Worm (Caenorhabditis elegans) whole organism, L2 larva: ENCODE data around the gene lhpp-1.

Experiments
- C34F6.9 ChIP-seq: fragments of 150-350 bp; optimal IDR thresholded peaks from 2 replicates; lab custom pipeline; 2014; ENCODE audit warnings: missing biosample characterization, missing genetic modification characterization
- R02D3.7 ChIP-seq: fragments of 150-350 bp; optimal IDR thresholded peaks from 2 replicates; lab custom pipeline; 2014; ENCODE audit warnings: missing biosample characterization, missing genetic modification characterization
- Y55F3AM.14 ChIP-seq: fragments of 200-800 bp; sonication (Bioruptor generic); optimal IDR thresholded peaks from 2 replicates; lab custom pipeline; 2018; ENCODE audit warnings: mild to moderate bottlenecking, missing genetic modification characterization, missing compliant biosample characterization
- ZK546.5 ChIP-seq: sonication (generic microtip); optimal IDR thresholded peaks from 2 replicates; lab custom pipeline; 2017; ENCODE audit warnings: missing biosample characterization, missing genetic modification characterization
- alr-1 ChIP-seq: fragments of 150-350 bp; optimal IDR thresholded peaks from 2 replicates; lab custom pipeline; 2014; ENCODE audit warnings: missing biosample characterization, missing genetic modification characterization
- aly-2 ChIP-seq: fragments of 150-350 bp; optimal IDR thresholded peaks from 2 replicates; lab custom pipeline; 2014; ENCODE audit warnings: missing biosample characterization, missing genetic modification characterization
- blmp-1 ChIP-seq: sonication (generic microtip); optimal IDR thresholded peaks from 2 replicates; lab custom pipeline; 2017; ENCODE audit warnings: missing genetic modification characterization, mild to moderate bottlenecking, missing compliant biosample characterization, antibody characterized with exemption, moderate library complexity; ENCODE audit not compliant: insufficient read depth
- ceh-82 ChIP-seq: fragments of 150-350 bp; optimal IDR thresholded peaks from 2 replicates; lab custom pipeline; 2014; ENCODE audit warnings: missing biosample characterization, missing genetic modification characterization
- dmd-4 ChIP-seq: sonication (generic microtip); optimal IDR thresholded peaks from 2 replicates; lab custom pipeline; 2017; ENCODE audit warnings: missing biosample characterization, missing genetic modification characterization
- elt-1 ChIP-seq: fragments of 150-350 bp; optimal IDR thresholded peaks from 2 replicates; lab custom pipeline; 2014; ENCODE audit warnings: missing biosample characterization, missing genetic modification characterization
- fos-1 ChIP-seq: fragments of 150-350 bp; optimal IDR thresholded peaks from 2 replicates; lab custom pipeline; 2014; ENCODE audit warnings: missing biosample characterization, missing genetic modification characterization
- gmeb-1 ChIP-seq: fragments of 150-350 bp; optimal IDR thresholded peaks from 2 replicates; lab custom pipeline; 2014; ENCODE audit warnings: missing biosample characterization, missing genetic modification characterization
- lin-11 ChIP-seq: fragments of 150-350 bp; sonication (generic microtip); optimal IDR thresholded peaks from 2 replicates; lab custom pipeline; 2014; ENCODE audit warnings: missing biosample characterization, missing genetic modification characterization, inconsistent platforms, mixed read lengths
- lin-13 ChIP-seq: fragments of 150-350 bp; optimal IDR thresholded peaks from 2 replicates; lab custom pipeline; 2014; ENCODE audit warnings: missing biosample characterization, missing genetic modification reagents, missing genetic modification characterization
- lin-39 ChIP-seq: fragments of 150-350 bp; optimal IDR thresholded peaks from 2 replicates; lab custom pipeline; 2014; ENCODE audit warnings: missing biosample characterization, missing genetic modification reagents, missing genetic modification characterization
- lsy-2 ChIP-seq, 2 experiments: fragments of 150-350 bp in 1 of 2; sonication (generic microtip) in 1 of 2; optimal IDR thresholded peaks; 2 replicates each; lab custom pipeline; 2014 to 2017; ENCODE audit warnings: missing biosample characterization in 2 of 2, missing genetic modification characterization in 2 of 2
- nhr-12 ChIP-seq: fragments of 150-350 bp; optimal IDR thresholded peaks from 2 replicates; lab custom pipeline; 2014; ENCODE audit warnings: missing biosample characterization, missing genetic modification characterization
- nhr-129 ChIP-seq: fragments of 150-350 bp; optimal IDR thresholded peaks from 2 replicates; lab custom pipeline; 2014; ENCODE audit warnings: missing biosample characterization, missing genetic modification characterization
- nhr-21 ChIP-seq: fragments of 150-350 bp; optimal IDR thresholded peaks from 2 replicates; lab custom pipeline; 2014; ENCODE audit warnings: missing biosample characterization, missing genetic modification characterization
- nhr-23 ChIP-seq: fragments of 150-350 bp; optimal IDR thresholded peaks from 2 replicates; lab custom pipeline; 2014; ENCODE audit warnings: missing biosample characterization, missing genetic modification reagents, missing genetic modification characterization
- nhr-25 ChIP-seq: fragments of 150-350 bp; sonication (generic microtip); optimal IDR thresholded peaks from 3 replicates; lab custom pipeline; 2014; ENCODE audit warnings: missing biosample characterization, missing genetic modification characterization
- nhr-6 ChIP-seq: fragments of 150-350 bp; optimal IDR thresholded peaks from 2 replicates; lab custom pipeline; 2014; ENCODE audit warnings: missing biosample characterization, missing genetic modification characterization
- nhr-77 ChIP-seq: fragments of 150-350 bp; optimal IDR thresholded peaks from 2 replicates; lab custom pipeline; 2014; ENCODE audit warnings: missing biosample characterization, missing genetic modification characterization
- skn-1 ChIP-seq: sonication (generic microtip); optimal IDR thresholded peaks from 2 replicates; lab custom pipeline; 2017; ENCODE audit warnings: missing biosample characterization, missing genetic modification characterization
- sma-3 ChIP-seq: sonication (generic microtip); optimal IDR thresholded peaks from 2 replicates; lab custom pipeline; 2016; ENCODE audit warnings: missing genetic modification reagents, missing genetic modification characterization, missing compliant biosample characterization
- sma-9 ChIP-seq, 2 experiments: fragments of 150-350 bp in 1 of 2; sonication (generic microtip) in 1 of 2; optimal IDR thresholded peaks; 2 replicates each; lab custom pipeline; 2014 to 2016; ENCODE audit warnings: missing genetic modification characterization in 2 of 2, mild to moderate bottlenecking in 1 of 2, missing biosample characterization in 1 of 2, missing compliant biosample characterization in 1 of 2, missing genetic modification reagents in 1 of 2, moderate library complexity in 1 of 2
- snpc-4 ChIP-seq: fragments of 150-350 bp; optimal IDR thresholded peaks from 2 replicates; lab custom pipeline; 2014; ENCODE audit warnings: missing biosample characterization, missing genetic modification characterization
- unc-39 ChIP-seq: fragments of 150-350 bp; optimal IDR thresholded peaks from 2 replicates; lab custom pipeline; 2014; ENCODE audit warnings: missing biosample characterization, missing genetic modification characterization
- unc-55 ChIP-seq: fragments of 150-350 bp; sonication (generic microtip); optimal IDR thresholded peaks from 3 replicates; lab custom pipeline; 2014; ENCODE audit warnings: missing biosample characterization, missing genetic modification reagents, missing genetic modification characterization
- unc-62 ChIP-seq: fragments of 150-350 bp; optimal IDR thresholded peaks from 2 replicates; lab custom pipeline; 2014; ENCODE audit warnings: missing biosample characterization, missing genetic modification reagents, missing genetic modification characterization
- ztf-1 ChIP-seq: fragments of 200-800 bp; sonication (Bioruptor generic); conservative IDR thresholded peaks from 2 replicates; pipeline ENCODE4 v1.3.6; 2022; ENCODE audit warnings: missing genetic modification characterization, missing compliant biosample characterization
- ztf-11 ChIP-seq: sonication (generic microtip); optimal IDR thresholded peaks from 2 replicates; lab custom pipeline; 2017; ENCODE audit warnings: missing biosample characterization, missing genetic modification characterization

lhpp-1 gene

ce11 chrV:12117567-12118053 lies 6.0 kb upstream of the lhpp-1 start, which contains the start of gene C13C4.8:
Gene C13C4.8, plus strand, starts transcription at chrV:12118003.
- TF ChIP-seq blmp-1 (tag; lab: Kevin White, UChicago), result no peak
- TF ChIP-seq ztf-1 (GFP tag; lab: Robert Waterston, UW), result no peak
- no peak for TF ChIP-seq gmeb-1 (tag; lab: Kevin White, UChicago)
- TF ChIP-seq unc-39 (tag; lab: Kevin White, UChicago), result no peak
- no peak for TF ChIP-seq nhr-77 (tag; lab: Kevin White, UChicago)
- TF ChIP-seq lin-11 (tag; lab: Kevin White, UChicago), result no peak
- no peak for TF ChIP-seq unc-62 (GFP tag; lab: Kevin White, UChicago)
- no peak for TF ChIP-seq unc-55
- no peak for TF ChIP-seq lin-39 (tag; lab: Kevin White, UChicago)
- TF ChIP-seq ZK546.5, result no peak
- TF ChIP-seq sma-3 (GFP tag; lab: Kevin White, UChicago), result no peak
- no peak for TF ChIP-seq nhr-6 (tag; lab: Kevin White, UChicago)
- TF ChIP-seq R02D3.7 (tag; lab: Kevin White, UChicago), result no peak
- TF ChIP-seq Y55F3AM.14 (GFP tag; lab: Kevin White, UChicago), result no peak
- TF ChIP-seq alr-1, result no peak
- no peak for TF ChIP-seq dmd-4
- TF ChIP-seq, all 48 proteins: peak for 0

- no peak for TF ChIP-seq ztf-1 (GFP tag; lab: Robert Waterston, UW)
- TF ChIP-seq sma-9 (GFP tag; optimal IDR thresholded peaks at IDR 0.05; lab: Kevin White, UChicago), result peak; percentile 20
- no peak for TF ChIP-seq sma-9 (tag; optimal IDR thresholded peaks at IDR 0.05; lab: Kevin White, UChicago)
Measured at ce11 chrV:12115150-12115549, 3.5 kb upstream of the lhpp-1 start.

ce11 chrV:12114693-12115092 lies 3.1 kb upstream of the lhpp-1 start, which contains the start of gene spin-1:
Gene spin-1, plus strand, starts transcription at chrV:12114993.
- TF ChIP-seq lin-11 (tag; lab: Kevin White, UChicago), result no peak
- TF ChIP-seq ztf-11, result no peak
- no peak for TF ChIP-seq blmp-1 (tag; lab: Kevin White, UChicago)
- TF ChIP-seq nhr-12 (tag; lab: Kevin White, UChicago), result no peak
- TF ChIP-seq ztf-1 (GFP tag; lab: Robert Waterston, UW), result no peak
- TF ChIP-seq dmd-4, result no peak
- no peak for TF ChIP-seq R02D3.7 (tag; lab: Kevin White, UChicago)
- TF ChIP-seq nhr-25 (tag; lab: Kevin White, UChicago), result no peak
- no peak for TF ChIP-seq elt-1 (tag; lab: Kevin White, UChicago)
- TF ChIP-seq snpc-4 (tag; lab: Kevin White, UChicago), result no peak
- TF ChIP-seq gmeb-1 (tag; lab: Kevin White, UChicago), result no peak
- no peak for TF ChIP-seq lsy-2 (tag; optimal IDR thresholded peaks at IDR 0.05; lab: Kevin White, UChicago)
- no peak for TF ChIP-seq fos-1 (tag; lab: Kevin White, UChicago)

ce11 chrV:12113726-12114125 lies 2.1 kb upstream of the lhpp-1 start:
- peak; percentile 64 for TF ChIP-seq fos-1 (tag; lab: Kevin White, UChicago)
- no peak for TF ChIP-seq unc-62 (GFP tag; lab: Kevin White, UChicago)

- TF ChIP-seq nhr-129 (tag; lab: Kevin White, UChicago), result peak; percentile 21
- no peak for TF ChIP-seq unc-55
- no peak for TF ChIP-seq aly-2 (tag; lab: Kevin White, UChicago)
Measured at ce11 chrV:12106841-12107240, 4.8 kb downstream of the lhpp-1 start, which contains the start of gene nhr-136. Gene nhr-136, plus strand, starts transcription at chrV:12107141.

ce11 chrV:12103920-12104319 lies 7.7 kb downstream of the lhpp-1 start, which contains the start of gene nhr-153:
Gene nhr-153, plus strand, starts transcription at chrV:12104220.
- no peak for TF ChIP-seq C34F6.9 (tag; lab: Kevin White, UChicago)
- TF ChIP-seq nhr-129 (tag; lab: Kevin White, UChicago), result no peak
- TF ChIP-seq nhr-77 (tag; lab: Kevin White, UChicago), result no peak
- no peak for TF ChIP-seq nhr-23 (tag; lab: Kevin White, UChicago)
- TF ChIP-seq sma-3 (GFP tag; lab: Kevin White, UChicago), result no peak
- TF ChIP-seq ztf-1 (GFP tag; lab: Robert Waterston, UW), result no peak
- no peak for TF ChIP-seq ceh-82
- TF ChIP-seq nhr-12 (tag; lab: Kevin White, UChicago), result no peak
- no peak for TF ChIP-seq nhr-21 (tag; lab: Kevin White, UChicago)
- TF ChIP-seq R02D3.7 (tag; lab: Kevin White, UChicago), result no peak
- no peak for TF ChIP-seq snpc-4 (tag; lab: Kevin White, UChicago)
- TF ChIP-seq aly-2 (tag; lab: Kevin White, UChicago), result no peak
- no peak for TF ChIP-seq skn-1 (tag; lab: Kevin White, UChicago)
- no peak for TF ChIP-seq lsy-2 (tag; optimal IDR thresholded peaks at IDR 0.05; lab: Kevin White, UChicago)
- no peak for TF ChIP-seq Y55F3AM.14 (GFP tag; lab: Kevin White, UChicago)
- no peak for TF ChIP-seq blmp-1 (tag; lab: Kevin White, UChicago)
- no peak for TF ChIP-seq lin-13 (GFP tag; lab: Kevin White, UChicago)
- no peak for TF ChIP-seq lin-11 (tag; lab: Kevin White, UChicago)
- no peak for TF ChIP-seq gmeb-1 (tag; lab: Kevin White, UChicago)
